Worm (Caenorhabditis elegans) whole organism, early embryonic: ENCODE data around the gene M01H9.5.

ENCODE experiments used
- B0310.2 ChIP-seq: sonication (generic microtip); optimal IDR thresholded peaks from 2 replicates; lab custom pipeline; 2016; ENCODE audit warnings: mild to moderate bottlenecking, missing genetic modification characterization, missing compliant biosample characterization
- ama-1 ChIP-seq: fragments of 150-350 bp; optimal IDR thresholded peaks from 2 replicates; lab custom pipeline; 2014
- ceh-13 ChIP-seq: fragments of 200-800 bp; sonication (Bioruptor generic); optimal IDR thresholded peaks from 2 replicates; lab custom pipeline; 2018; ENCODE audit warnings: mild to moderate bottlenecking, missing genetic modification characterization, missing compliant biosample characterization
- ceh-36 ChIP-seq: sonication (generic microtip); optimal IDR thresholded peaks from 2 replicates; lab custom pipeline; 2016; ENCODE audit warnings: missing genetic modification characterization, inconsistent platforms, missing compliant biosample characterization
- flt-1 ChIP-seq: fragments of 200-800 bp; sonication (Bioruptor generic); IDR thresholded peaks from 2 replicates; pipeline ENCODE4 v1.3.6; 2022; ENCODE audit warnings: missing genetic modification characterization, missing compliant biosample characterization
- hmbx-1 ChIP-seq: sonication (generic microtip); optimal IDR thresholded peaks from 2 replicates; lab custom pipeline; 2016; ENCODE audit warnings: mild to moderate bottlenecking, missing genetic modification characterization, missing compliant biosample characterization
- hnd-1 ChIP-seq: sonication (generic microtip); optimal IDR thresholded peaks from 2 replicates; lab custom pipeline; 2016; ENCODE audit warnings: missing genetic modification characterization, missing compliant biosample characterization
- pes-1 ChIP-seq: fragments of 200-800 bp; sonication (Bioruptor generic); IDR thresholded peaks from 2 replicates; pipeline ENCODE4 v1.3.6; 2022; ENCODE audit warnings: missing genetic modification reagents, missing genetic modification characterization, missing compliant biosample characterization
- sea-1 ChIP-seq: fragments of 200-800 bp; sonication (Bioruptor generic); conservative IDR thresholded peaks from 2 replicates; pipeline ENCODE4 v1.3.6; 2022; ENCODE audit warnings: missing genetic modification characterization, missing compliant biosample characterization
- tbx-37 ChIP-seq: fragments of 200-800 bp; sonication (Bioruptor generic); conservative IDR thresholded peaks from 2 replicates; pipeline ENCODE4 v1.3.6; 2022; ENCODE audit warnings: missing genetic modification reagents, missing genetic modification characterization, missing compliant biosample characterization

DNA sequence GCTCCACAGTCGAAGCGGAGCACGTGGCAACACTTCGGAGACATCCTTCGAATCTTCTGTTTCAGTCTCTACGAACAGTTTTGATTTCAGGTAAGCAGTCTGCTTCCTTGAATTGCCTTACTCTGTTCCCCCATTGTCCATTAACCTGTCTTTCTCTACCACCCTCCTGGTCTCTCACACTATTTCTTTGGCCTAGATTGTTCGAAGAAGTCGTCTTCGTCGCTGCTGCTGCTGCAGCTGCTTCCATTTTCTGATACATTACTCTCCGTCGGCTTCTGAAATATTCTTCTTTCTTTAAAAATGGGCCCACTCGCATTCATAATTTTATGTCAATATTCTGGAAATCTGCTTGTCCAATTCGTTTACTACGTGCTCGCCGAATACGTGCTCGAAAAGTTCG, 13.7 kb upstream of the M01H9.5 start, which contains the start of gene R08C7.1:
- no peak for TF ChIP-seq tbx-37 (GFP tag; lab: Robert Waterston, UW)
- no peak for TF ChIP-seq pes-1 (GFP tag; lab: Robert Waterston, UW)
- no peak for TF ChIP-seq sea-1
- no peak for TF ChIP-seq ama-1 (lab: Kevin White, UChicago)
- no peak for TF ChIP-seq hmbx-1 (tag; lab: Kevin White, UChicago)
- TF ChIP-seq ceh-13 (GFP tag; lab: Kevin White, UChicago): no peak
- no peak for TF ChIP-seq flt-1 (GFP tag; lab: Robert Waterston, UW)
- TF ChIP-seq hnd-1 (tag; lab: Kevin White, UChicago): no peak
- TF ChIP-seq ceh-36 (tag; lab: Kevin White, UChicago): no peak
- no peak for TF ChIP-seq B0310.2 (tag; lab: Kevin White, UChicago)
